Worm (Caenorhabditis elegans): Measurements from ENCODE around the gene srlf-18.

DNA sequence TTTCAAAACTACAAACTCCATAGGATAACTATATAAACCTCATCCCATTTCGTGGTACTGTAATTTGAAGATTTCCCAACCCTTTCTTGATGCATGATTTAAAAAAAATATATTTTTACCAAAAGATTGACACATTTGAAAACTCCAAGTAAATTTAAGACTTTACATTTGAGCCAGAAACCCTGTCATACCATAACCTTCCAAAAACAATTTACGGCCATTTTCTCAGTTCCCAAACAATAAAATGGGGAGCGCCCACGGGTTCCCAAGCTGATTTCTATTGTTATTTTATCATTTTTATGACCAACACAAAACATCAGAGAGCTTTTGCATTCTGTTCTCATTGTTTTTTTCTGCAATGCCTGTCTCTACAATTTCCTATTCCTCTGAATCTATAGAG lies 11.4 kb upstream of the srlf-18 start, which contains the start of gene clc-9:
- TF ChIP-seq pha-4 (tag; optimal IDR thresholded peaks at IDR 0.05) (no peak), egl-27 (tag; optimal IDR thresholded peaks at IDR 0.05) (no peak), nhr-77 (tag; optimal IDR thresholded peaks at IDR 0.05) (no peak), nhr-76 (tag; optimal IDR thresholded peaks at IDR 0.05) (no peak), nhr-25 (tag; optimal IDR thresholded peaks at IDR 0.05) (no peak), fkh-10 (GFP tag; optimal IDR thresholded peaks at IDR 0.05) (no peak), daf-12 (tag; optimal IDR thresholded peaks at IDR 0.05) (no peak), elt-1 (tag; optimal IDR thresholded peaks at IDR 0.05) (no peak), R02D3.7 (tag; optimal IDR thresholded peaks at IDR 0.05) (no peak), nhr-12 (tag; optimal IDR thresholded peaks at IDR 0.05) (no peak), fos-1 (tag; optimal IDR thresholded peaks at IDR 0.05) (no peak), lin-39 (tag; optimal IDR thresholded peaks at IDR 0.05) (no peak), lin-15B (tag; optimal IDR thresholded peaks at IDR 0.05) (no peak), skn-1 (tag; optimal IDR thresholded peaks at IDR 0.05) (no peak)
